Fruit fly (Drosophila melanogaster) whole organism, embryonic: ENCODE results near the gene Hexo2.

ENCODE experiments used
- Abd-B ChIP-seq: fragments of 200-800 bp; sonication (Bioruptor generic); optimal IDR thresholded peaks from 2 replicates; lab custom pipeline; 2018; ENCODE audit warnings: missing biosample characterization, mild to moderate bottlenecking, missing genetic modification characterization, moderate library complexity
- Adf1 ChIP-seq: fragments of 200-800 bp; sonication (Bioruptor generic); IDR thresholded peaks from 2 replicates; pipeline ENCODE4 v1.3.6; 2022; ENCODE audit warnings: missing biosample characterization, missing genetic modification characterization
- Blimp-1 ChIP-seq: fragments of 200-800 bp; sonication (Bioruptor generic); optimal IDR thresholded peaks from 3 replicates; lab custom pipeline; 2018; ENCODE audit warnings: missing biosample characterization, missing genetic modification characterization, mild to moderate bottlenecking, moderate library complexity, missing genetic modification reagents
- CG10267 ChIP-seq: fragments of 200-800 bp; sonication (Bioruptor generic); optimal IDR thresholded peaks from 2 replicates; lab custom pipeline; 2018; ENCODE audit warnings: missing biosample characterization, mild to moderate bottlenecking, missing genetic modification characterization, moderate library complexity
- CG10274 ChIP-seq: fragments of 200-800 bp; sonication (Bioruptor generic); optimal IDR thresholded peaks from 3 replicates; lab custom pipeline; 2017; ENCODE audit warnings: missing biosample characterization, mild to moderate bottlenecking, missing genetic modification characterization
- CG12299 ChIP-seq: fragments of 200-800 bp; sonication (Bioruptor generic); optimal IDR thresholded peaks from 2 replicates; lab custom pipeline; 2018; ENCODE audit warnings: missing biosample characterization, mild to moderate bottlenecking, missing genetic modification characterization
- CG12659 ChIP-seq: fragments of 200-800 bp; sonication (Bioruptor generic); optimal IDR thresholded peaks from 3 replicates; lab custom pipeline; 2017; ENCODE audit warnings: mild to moderate bottlenecking, missing biosample characterization, missing genetic modification reagents, missing genetic modification characterization
- CG13775 ChIP-seq: fragments of 200-800 bp; sonication (Bioruptor generic); optimal IDR thresholded peaks from 3 replicates; lab custom pipeline; 2017; ENCODE audit warnings: missing biosample characterization, mild to moderate bottlenecking, missing genetic modification characterization
- CG14710 ChIP-seq: fragments of 200-800 bp; sonication (Bioruptor generic); optimal IDR thresholded peaks from 3 replicates; lab custom pipeline; 2019; ENCODE audit warnings: missing biosample characterization, mild to moderate bottlenecking, missing genetic modification characterization, moderate library complexity
- CG15601 ChIP-seq: fragments of 200-800 bp; sonication (Bioruptor generic); optimal IDR thresholded peaks from 3 replicates; lab custom pipeline; 2019; ENCODE audit warnings: missing biosample characterization, mild to moderate bottlenecking, missing genetic modification characterization, moderate library complexity
- CG16815 ChIP-seq: fragments of 200-800 bp; sonication (Bioruptor generic); optimal IDR thresholded peaks from 3 replicates; lab custom pipeline; 2017; ENCODE audit warnings: missing biosample characterization, mild to moderate bottlenecking, missing genetic modification characterization
- CG17328 ChIP-seq: fragments of 200-800 bp; sonication (Bioruptor generic); IDR thresholded peaks from 2 replicates; pipeline ENCODE4 v1.3.6; 2022; ENCODE audit warnings: missing biosample characterization, missing genetic modification characterization
- CG17361 ChIP-seq: fragments of 200-800 bp; sonication (Bioruptor generic); IDR thresholded peaks from 3 replicates; pipeline ENCODE4 v1.3.6; 2022; ENCODE audit warnings: missing biosample characterization, missing genetic modification characterization
- CG18262 ChIP-seq: fragments of 200-800 bp; optimal IDR thresholded peaks from 3 replicates; lab custom pipeline; 2019; ENCODE audit warnings: missing biosample characterization, mild to moderate bottlenecking, missing genetic modification characterization, moderate library complexity
- CG2712 ChIP-seq: fragments of 200-800 bp; optimal IDR thresholded peaks from 3 replicates; lab custom pipeline; 2019; ENCODE audit warnings: missing biosample characterization, mild to moderate bottlenecking, missing genetic modification characterization, moderate library complexity
- CG30403 ChIP-seq: fragments of 200-800 bp; sonication (Bioruptor generic); optimal IDR thresholded peaks from 3 replicates; lab custom pipeline; 2016; ENCODE audit warnings: missing biosample characterization, missing genetic modification characterization
- CG31441 ChIP-seq: fragments of 200-800 bp; sonication (Bioruptor generic); IDR thresholded peaks from 2 replicates; pipeline ENCODE4 v1.3.6; 2022; ENCODE audit warnings: missing biosample characterization, missing genetic modification characterization
- CG32772 ChIP-seq: fragments of 200-800 bp; sonication (Bioruptor generic); IDR thresholded peaks from 2 replicates; pipeline ENCODE4 v1.3.6; 2022; ENCODE audit warnings: missing biosample characterization, missing genetic modification characterization
- CG3407 ChIP-seq: fragments of 200-800 bp; sonication (Bioruptor generic); optimal IDR thresholded peaks from 2 replicates; lab custom pipeline; 2018; ENCODE audit warnings: missing biosample characterization, mild to moderate bottlenecking, missing genetic modification characterization
- CG34422 ChIP-seq: fragments of 200-800 bp; sonication (Bioruptor generic); IDR thresholded peaks from 3 replicates; pipeline ENCODE4 v1.3.6; 2022; ENCODE audit warnings: missing biosample characterization, missing genetic modification characterization
- CG4730 ChIP-seq: fragments of 200-800 bp; sonication (Bioruptor generic); IDR thresholded peaks from 2 replicates; pipeline ENCODE4 v1.3.6; 2022; ENCODE audit warnings: missing biosample characterization, missing genetic modification characterization
- CG6854 ChIP-seq: fragments of 200-800 bp; sonication (Bioruptor generic); optimal IDR thresholded peaks from 3 replicates; lab custom pipeline; 2017; ENCODE audit warnings: missing biosample characterization, mild to moderate bottlenecking, missing genetic modification characterization
- CG7963 ChIP-seq: fragments of 200-800 bp; sonication (Bioruptor generic); IDR thresholded peaks from 3 replicates; pipeline ENCODE4 v1.3.6; 2022; ENCODE audit warnings: missing biosample characterization, missing genetic modification characterization; ENCODE audit not compliant: partially characterized antibody
- D19B ChIP-seq: fragments of 200-800 bp; sonication (Bioruptor generic); optimal IDR thresholded peaks from 2 replicates; lab custom pipeline; 2017; ENCODE audit warnings: missing biosample characterization, mild to moderate bottlenecking, missing genetic modification characterization
- E2f2 ChIP-seq: fragments of 200-800 bp; sonication (Bioruptor generic); IDR thresholded peaks from 2 replicates; pipeline ENCODE4 v1.3.6; 2022; ENCODE audit warnings: missing biosample characterization, missing genetic modification characterization
- Hmr ChIP-seq: fragments of 200-800 bp; sonication (Bioruptor generic); optimal IDR thresholded peaks from 3 replicates; lab custom pipeline; 2017; ENCODE audit warnings: mild to moderate bottlenecking, missing biosample characterization, missing genetic modification reagents, missing genetic modification characterization
- Hr51 ChIP-seq, 2 experiments: fragments of 200-800 bp; sonication (Bioruptor generic); optimal IDR thresholded peaks; 2 replicates in 1 of 2; 3 replicates in 1 of 2; lab custom pipeline; 2016 to 2018; ENCODE audit warnings: missing biosample characterization in 2 of 2, missing genetic modification characterization in 2 of 2, mild to moderate bottlenecking in 1 of 2, moderate library complexity in 1 of 2
- Jarid2 ChIP-seq: fragments of 200-800 bp; sonication (Bioruptor generic); optimal IDR thresholded peaks from 3 replicates; lab custom pipeline; 2017; ENCODE audit warnings: mild to moderate bottlenecking, missing biosample characterization, missing genetic modification reagents, missing genetic modification characterization
- Lpt ChIP-seq: fragments of >200 bp; optimal IDR thresholded peaks from 2 replicates; lab custom pipeline; 2018; ENCODE audit warnings: missing biosample characterization, missing genetic modification characterization
- Optix ChIP-seq: fragments of 200-800 bp; sonication (Bioruptor generic); IDR thresholded peaks from 3 replicates; pipeline ENCODE4 v1.3.6; 2022; ENCODE audit warnings: missing biosample characterization, missing genetic modification characterization
- Ptx1 ChIP-seq: fragments of 200-800 bp; sonication (Bioruptor generic); IDR thresholded peaks from 2 replicates; pipeline ENCODE4 v1.3.6; 2022; ENCODE audit warnings: missing biosample characterization, missing genetic modification characterization
- chn ChIP-seq: fragments of 200-800 bp; sonication (Bioruptor generic); optimal IDR thresholded peaks from 2 replicates; lab custom pipeline; 2016; ENCODE audit warnings: missing biosample characterization, missing genetic modification characterization
- croc ChIP-seq: fragments of 200-800 bp; sonication (Bioruptor generic); conservative IDR thresholded peaks from 3 replicates; pipeline ENCODE4 v1.3.6; 2022; ENCODE audit warnings: missing biosample characterization, missing genetic modification characterization
- dmrt11E ChIP-seq: fragments of 200-800 bp; sonication (Bioruptor generic); optimal IDR thresholded peaks from 3 replicates; lab custom pipeline; 2018; ENCODE audit warnings: missing biosample characterization, mild to moderate bottlenecking, missing genetic modification characterization, moderate library complexity
- ems ChIP-seq: fragments of 200-800 bp; sonication (Bioruptor generic); optimal IDR thresholded peaks from 3 replicates; lab custom pipeline; 2016; ENCODE audit warnings: missing biosample characterization, missing genetic modification characterization
- klu ChIP-seq: fragments of 200-800 bp; sonication (Bioruptor generic); IDR thresholded peaks from 2 replicates; pipeline ENCODE4 v1.3.6; 2022; ENCODE audit warnings: missing biosample characterization, missing genetic modification characterization
- nerfin-1 ChIP-seq: fragments of 200-800 bp; sonication (Bioruptor generic); optimal IDR thresholded peaks from 3 replicates; lab custom pipeline; 2019; ENCODE audit warnings: missing biosample characterization, mild to moderate bottlenecking, missing genetic modification characterization, moderate library complexity
- pan ChIP-seq, 4 experiments: fragments of >200 bp in 3 of 4; fragments of 200-800 bp in 1 of 4; sonication (Bioruptor generic) in 1 of 4; optimal IDR thresholded peaks in 3 of 4; IDR thresholded peaks in 1 of 4; 2 replicates each; pipeline versions ENCODE4 v1.3.6 to Lab custom; 2017 to 2022; ENCODE audit warnings: missing biosample characterization in 2 of 4, missing genetic modification characterization in 2 of 4, mixed read lengths in 1 of 4
- pros ChIP-seq: fragments of 200-800 bp; sonication (Bioruptor generic); optimal IDR thresholded peaks from 3 replicates; lab custom pipeline; 2019; ENCODE audit warnings: missing biosample characterization, mild to moderate bottlenecking, missing genetic modification characterization, moderate library complexity
- pum ChIP-seq: fragments of 200-800 bp; sonication (Bioruptor generic); optimal IDR thresholded peaks from 2 replicates; lab custom pipeline; 2016; ENCODE audit warnings: missing biosample characterization, missing genetic modification characterization
- ro ChIP-seq: fragments of 200-800 bp; sonication (Bioruptor generic); IDR thresholded peaks from 2 replicates; pipeline ENCODE4 v1.3.6; 2022; ENCODE audit warnings: missing biosample characterization, missing genetic modification characterization
- shn ChIP-seq: fragments of 200-800 bp; sonication (Bioruptor generic); optimal IDR thresholded peaks from 3 replicates; lab custom pipeline; 2016; ENCODE audit warnings: missing biosample characterization, missing genetic modification characterization
- sim ChIP-seq: fragments of 200-800 bp; sonication (Bioruptor generic); IDR thresholded peaks from 2 replicates; pipeline ENCODE4 v1.3.6; 2022; ENCODE audit warnings: missing biosample characterization, missing genetic modification characterization
- stc ChIP-seq: fragments of 200-800 bp; sonication (Bioruptor generic); IDR thresholded peaks from 2 replicates; pipeline ENCODE4 v1.3.6; 2022; ENCODE audit warnings: missing biosample characterization, missing genetic modification characterization
- tap ChIP-seq: fragments of 200-800 bp; optimal IDR thresholded peaks from 3 replicates; lab custom pipeline; 2019; ENCODE audit warnings: missing biosample characterization, mild to moderate bottlenecking, missing genetic modification characterization, moderate library complexity
- vnd ChIP-seq: fragments of 200-800 bp; sonication (Bioruptor generic); IDR thresholded peaks from 3 replicates; pipeline ENCODE4 v1.3.6; 2022; ENCODE audit warnings: missing biosample characterization, missing genetic modification characterization; ENCODE audit not compliant: partially characterized antibody
- zen2 ChIP-seq: fragments of 200-800 bp; sonication (Bioruptor generic); IDR thresholded peaks from 3 replicates; pipeline ENCODE4 v1.3.6; 2022; ENCODE audit warnings: missing biosample characterization, missing genetic modification characterization; ENCODE audit not compliant: partially characterized antibody

Gene Hexo2

dm6 chrX:8671348-8672298 lies 37.8 kb upstream of the Hexo2 start (continued):
- TF ChIP-seq dmrt11E (peak; percentile 82), CG2712 (tag; lab: Kevin White, UChicago) (peak; percentile 78), Adf1 (GFP tag; lab: Robert Waterston, UW) (no peak), Hmr (GFP tag; lab: Kevin White, UChicago) (no peak), stc (GFP tag; lab: Robert Waterston, UW) (0 out of 2 replicates have a peak, but pooled peaks have one; percentile 64), CG12299 (tag; lab: Kevin White, UChicago) (no peak), pros (no peak), ro (GFP tag; lab: Robert Waterston, UW) (peak; percentile 21; the same call in 1 of the 2 replicates), croc (GFP tag; lab: Robert Waterston, UW) (peak; percentile 59), zen2 (no peak), CG12659 (GFP tag; lab: Kevin White, UChicago) (no peak), CG10274 (GFP tag; lab: Kevin White, UChicago) (no peak), Blimp-1 (GFP tag; lab: Kevin White, UChicago) (peak; percentile 50), shn (GFP tag; lab: Kevin White, UChicago) (no peak), CG34422 (GFP tag; lab: Robert Waterston, UW) (peak; percentile 29; the same call in 2 of the 3 replicates), Optix (GFP tag; lab: Robert Waterston, UW) (peak; percentile 75; the same call in 2 of the 3 replicates), Ptx1 (GFP tag; lab: Robert Waterston, UW) (peak; percentile 52), ems (GFP tag; lab: Kevin White, UChicago) (peak; percentile 32), nerfin-1 (tag; lab: Kevin White, UChicago) (peak; percentile 14), CG31441 (peak; percentile 75), CG30403 (peak; percentile 30), E2f2 (GFP tag; lab: Robert Waterston, UW) (peak; percentile 27; the same call in 1 of the 2 replicates), CG13775 (peak; percentile 3), Lpt (GFP tag; lab: Kevin White, UChicago) (no peak), D19B (peak; percentile 15), CG14710 (tag; lab: Kevin White, UChicago) (peak; percentile 65), pan (optimal IDR thresholded peaks at IDR 0.05; lab: Kevin White, UChicago) (peak in 1 of 2 experiments; percentile 8), pan (GFP tag; optimal IDR thresholded peaks at IDR 0.05 in 1 of 2, IDR thresholded peaks at IDR 0.05 in 1 of 2) (no peak), Hr51 (GFP tag; optimal IDR thresholded peaks at IDR 0.05; lab: Kevin White, UChicago) (no peak), CG3407 (GFP tag; lab: Kevin White, UChicago) (peak; percentile 15), Jarid2 (GFP tag; lab: Kevin White, UChicago) (no peak), CG10267 (peak; percentile 55), CG7963 (GFP tag; lab: Robert Waterston, UW) (no peak), CG17328 (GFP tag; lab: Robert Waterston, UW) (peak; percentile 80), chn (GFP tag; lab: Kevin White, UChicago) (peak; percentile 64), sim (0 out of 2 replicates have a peak, but pooled peaks have one; percentile 9), CG32772 (GFP tag; lab: Robert Waterston, UW) (peak; percentile 55), CG17361 (GFP tag; lab: Robert Waterston, UW) (peak; percentile 65), CG4730 (GFP tag; lab: Robert Waterston, UW) (no peak; the same call in 1 of the 2 replicates), vnd (no peak), CG15601 (tag; lab: Kevin White, UChicago) (peak; percentile 26), klu (GFP tag; lab: Robert Waterston, UW) (peak; percentile 35; the same call in 1 of the 2 replicates), tap (tag; lab: Kevin White, UChicago) (no peak), CG18262 (tag; lab: Kevin White, UChicago) (peak; percentile 80), CG16815 (GFP tag; lab: Kevin White, UChicago) (peak; percentile 44), pum (GFP tag; lab: Kevin White, UChicago) (peak; percentile 6), Abd-B (GFP tag; lab: Kevin White, UChicago) (peak; percentile 49), CG6854 (GFP tag; lab: Kevin White, UChicago) (no peak)
